Worm (Caenorhabditis elegans) whole organism, L1 larva: ENCODE results near the gene nspg-3.

Experiments
- ceh-90 ChIP-seq: sonication (generic microtip); optimal IDR thresholded peaks from 2 replicates; lab custom pipeline; 2016; ENCODE audit warnings: missing genetic modification characterization, missing compliant biosample characterization
- mdl-1 ChIP-seq, 2 experiments: fragments of 150-350 bp; optimal IDR thresholded peaks; 2 replicates each; lab custom pipeline; 2014 to 2017; ENCODE audit warnings: missing biosample characterization in 2 of 2, missing genetic modification characterization in 2 of 2, inconsistent platforms in 1 of 2
- nhr-28 ChIP-seq: fragments of 150-350 bp; optimal IDR thresholded peaks from 2 replicates; lab custom pipeline; 2014; ENCODE audit warnings: missing biosample characterization, missing genetic modification characterization
- pqm-1 ChIP-seq: sonication (generic microtip); optimal IDR thresholded peaks from 3 replicates; lab custom pipeline; 2017; ENCODE audit warnings: missing biosample characterization, missing genetic modification characterization
- unc-130 ChIP-seq: fragments of 150-350 bp; optimal IDR thresholded peaks from 2 replicates; lab custom pipeline; 2017; ENCODE audit warnings: missing biosample characterization, missing genetic modification characterization, inconsistent platforms
- unc-30 ChIP-seq: sonication (generic microtip); optimal IDR thresholded peaks from 2 replicates; lab custom pipeline; 2017; ENCODE audit warnings: missing biosample characterization, missing genetic modification characterization
- unc-62 ChIP-seq: fragments of 150-350 bp; optimal IDR thresholded peaks from 2 replicates; lab custom pipeline; 2014; ENCODE audit warnings: missing biosample characterization, missing genetic modification reagents, missing genetic modification characterization
- unc-86 ChIP-seq: sonication (generic microtip); optimal IDR thresholded peaks from 2 replicates; lab custom pipeline; 2016; ENCODE audit warnings: missing genetic modification characterization, missing compliant biosample characterization
- unc-98 ChIP-seq: fragments of 200-800 bp; sonication (Bioruptor generic); IDR thresholded peaks from 2 replicates; pipeline ENCODE4 v1.3.6; 2022; ENCODE audit warnings: missing genetic modification characterization, missing compliant biosample characterization

ce11 chrII:6080743-6081142 lies 10.8 kb upstream of the nspg-3 start, which contains the start of gene fbf-1:
- no peak for TF ChIP-seq unc-130 (tag; lab: Kevin White, UChicago)
- no peak for TF ChIP-seq pqm-1 (tag; lab: Kevin White, UChicago)
- no peak for TF ChIP-seq nhr-28 (tag; lab: Kevin White, UChicago)
- TF ChIP-seq mdl-1 (tag; optimal IDR thresholded peaks at IDR 0.05; lab: Kevin White, UChicago), result no peak
- TF ChIP-seq unc-62 (GFP tag; lab: Kevin White, UChicago), result no peak
- TF ChIP-seq unc-30 (tag; lab: Kevin White, UChicago), result no peak
- no peak for TF ChIP-seq unc-86
- no peak for TF ChIP-seq unc-98 (GFP tag; lab: Robert Waterston, UW)
- TF ChIP-seq ceh-90 (tag; lab: Kevin White, UChicago), result no peak
